Worm (Caenorhabditis elegans) whole organism, mixed stage, embryonic: ENCODE data around the gene ZK1127.3.

Experiments used
- M03D4.4 ChIP-seq: sonication (generic microtip); optimal IDR thresholded peaks from 2 replicates; lab custom pipeline; 2017; ENCODE audit warnings: mild to moderate bottlenecking, missing genetic modification characterization, missing compliant biosample characterization
- bed-3 ChIP-seq: fragments of 200-800 bp; sonication (Bioruptor generic); optimal IDR thresholded peaks from 3 replicates; lab custom pipeline; 2018; ENCODE audit warnings: mild to moderate bottlenecking, missing genetic modification characterization, moderate library complexity, missing compliant biosample characterization
- blmp-1 ChIP-seq: fragments of 150-350 bp; optimal IDR thresholded peaks from 2 replicates; lab custom pipeline; 2014; ENCODE audit warnings: missing biosample characterization, missing genetic modification characterization
- ceh-43 ChIP-seq: fragments of 200-800 bp; sonication (Bioruptor generic); optimal IDR thresholded peaks from 2 replicates; lab custom pipeline; 2018; ENCODE audit warnings: mild to moderate bottlenecking, missing genetic modification characterization, moderate library complexity, missing compliant biosample characterization
- ces-1 ChIP-seq: fragments of 150-350 bp; optimal IDR thresholded peaks from 2 replicates; lab custom pipeline; 2014; ENCODE audit warnings: missing biosample characterization, missing genetic modification reagents, missing genetic modification characterization
- cnd-1 ChIP-seq: fragments of 200-800 bp; sonication (Bioruptor generic); optimal IDR thresholded peaks from 2 replicates; lab custom pipeline; 2018; ENCODE audit warnings: mild to moderate bottlenecking, missing genetic modification characterization, missing compliant biosample characterization
- drap-1 ChIP-seq: fragments of 200-800 bp; sonication (Bioruptor generic); optimal IDR thresholded peaks from 3 replicates; lab custom pipeline; 2018; ENCODE audit warnings: mild to moderate bottlenecking, missing genetic modification characterization, missing compliant biosample characterization
- elt-1 ChIP-seq: sonication (generic microtip); optimal IDR thresholded peaks from 2 replicates; lab custom pipeline; 2017; ENCODE audit warnings: missing genetic modification characterization, mild to moderate bottlenecking, missing compliant biosample characterization, antibody characterized with exemption, moderate library complexity, borderline replicate concordance; ENCODE audit not compliant: insufficient read depth
- elt-3 ChIP-seq: fragments of 150-350 bp; optimal IDR thresholded peaks from 2 replicates; lab custom pipeline; 2014; ENCODE audit warnings: missing biosample characterization, missing genetic modification characterization
- flh-1 ChIP-seq: fragments of 200-800 bp; sonication (Bioruptor generic); optimal IDR thresholded peaks from 2 replicates; lab custom pipeline; 2018; ENCODE audit warnings: mild to moderate bottlenecking, missing genetic modification characterization, moderate library complexity, missing compliant biosample characterization
- ham-2 ChIP-seq: fragments of 200-800 bp; sonication (Bioruptor generic); optimal IDR thresholded peaks from 2 replicates; lab custom pipeline; 2018; ENCODE audit warnings: mild to moderate bottlenecking, missing genetic modification characterization, missing compliant biosample characterization
- hlh-1 ChIP-seq: fragments of 150-350 bp; optimal IDR thresholded peaks from 2 replicates; lab custom pipeline; 2014; ENCODE audit warnings: missing biosample characterization, missing genetic modification reagents, missing genetic modification characterization
- lin-13 ChIP-seq: fragments of 150-350 bp; optimal IDR thresholded peaks from 2 replicates; lab custom pipeline; 2014; ENCODE audit warnings: missing biosample characterization, missing genetic modification characterization
- lin-32 ChIP-seq: fragments of 200-800 bp; sonication (Bioruptor generic); optimal IDR thresholded peaks from 2 replicates; lab custom pipeline; 2018; ENCODE audit warnings: mild to moderate bottlenecking, missing genetic modification characterization, missing compliant biosample characterization
- lsy-2 ChIP-seq: fragments of 150-350 bp; optimal IDR thresholded peaks from 2 replicates; lab custom pipeline; 2014; ENCODE audit warnings: missing biosample characterization, missing genetic modification characterization
- mep-1 ChIP-seq: fragments of 150-350 bp; optimal IDR thresholded peaks from 2 replicates; lab custom pipeline; 2017; ENCODE audit warnings: missing biosample characterization, missing genetic modification reagents, missing genetic modification characterization, inconsistent platforms
- mls-2 ChIP-seq: sonication (generic microtip); optimal IDR thresholded peaks from 2 replicates; lab custom pipeline; 2016; ENCODE audit warnings: mild to moderate bottlenecking, missing genetic modification characterization, moderate library complexity, missing compliant biosample characterization
- nhr-12 ChIP-seq: fragments of 150-350 bp; optimal IDR thresholded peaks from 2 replicates; lab custom pipeline; 2014; ENCODE audit warnings: missing biosample characterization, missing genetic modification characterization
- nhr-2 ChIP-seq: fragments of 150-350 bp; optimal IDR thresholded peaks from 2 replicates; lab custom pipeline; 2014; ENCODE audit warnings: missing biosample characterization, missing genetic modification characterization
- nhr-237 ChIP-seq: fragments of 150-350 bp; optimal IDR thresholded peaks from 2 replicates; lab custom pipeline; 2014; ENCODE audit warnings: missing biosample characterization, missing genetic modification characterization
- nhr-28 ChIP-seq: fragments of 150-350 bp; optimal IDR thresholded peaks from 2 replicates; lab custom pipeline; 2014; ENCODE audit warnings: missing biosample characterization, missing genetic modification characterization
- nhr-76 ChIP-seq: sonication (generic microtip); optimal IDR thresholded peaks from 2 replicates; lab custom pipeline; 2017; ENCODE audit warnings: missing biosample characterization, missing genetic modification characterization
- pha-4 ChIP-seq: fragments of 150-350 bp; optimal IDR thresholded peaks from 2 replicates; lab custom pipeline; 2018; ENCODE audit warnings: missing biosample characterization, missing genetic modification reagents, missing genetic modification characterization
- sem-2 ChIP-seq: fragments of 200-800 bp; sonication (Bioruptor generic); optimal IDR thresholded peaks from 2 replicates; lab custom pipeline; 2018; ENCODE audit warnings: mild to moderate bottlenecking, missing genetic modification characterization, missing compliant biosample characterization
- snpc-4 ChIP-seq: fragments of 150-350 bp; optimal IDR thresholded peaks from 2 replicates; lab custom pipeline; 2014; ENCODE audit warnings: missing biosample characterization, missing genetic modification characterization
- tbx-8 ChIP-seq: fragments of 200-800 bp; sonication (Bioruptor generic); optimal IDR thresholded peaks from 2 replicates; lab custom pipeline; 2018; ENCODE audit warnings: mild to moderate bottlenecking, missing genetic modification characterization, moderate library complexity, missing compliant biosample characterization
- unc-120 ChIP-seq: sonication (generic microtip); optimal IDR thresholded peaks from 2 replicates; lab custom pipeline; 2017; ENCODE audit warnings: missing genetic modification characterization, missing compliant biosample characterization; ENCODE audit not compliant: poor library complexity, severe bottlenecking
- unc-39 ChIP-seq: fragments of 150-350 bp; optimal IDR thresholded peaks from 2 replicates; lab custom pipeline; 2014; ENCODE audit warnings: missing biosample characterization, missing genetic modification characterization
- unc-62 ChIP-seq: fragments of 150-350 bp; optimal IDR thresholded peaks from 2 replicates; lab custom pipeline; 2014; ENCODE audit warnings: missing biosample characterization, missing genetic modification reagents, missing genetic modification characterization
- zip-8 ChIP-seq: fragments of 150-350 bp; optimal IDR thresholded peaks from 2 replicates; lab custom pipeline; 2014; ENCODE audit warnings: missing biosample characterization, missing genetic modification characterization
- ztf-11 ChIP-seq: fragments of 150-350 bp; optimal IDR thresholded peaks from 2 replicates; lab custom pipeline; 2014; ENCODE audit warnings: missing biosample characterization, missing genetic modification characterization

The ZK1127.3 gene

ce11 chrII:7051778-7052177 lies 3.3 kb upstream of the ZK1127.3 start, which contains the start of gene ZK1127.12:
TSS of gene ZK1127.12 (plus strand) at chrII:7052078.
- TF ChIP-seq nhr-28, result no peak
- TF ChIP-seq nhr-12 (tag; lab: Kevin White, UChicago), result no peak
- no peak for TF ChIP-seq blmp-1 (tag; lab: Kevin White, UChicago)
- no peak for TF ChIP-seq ces-1 (GFP tag; lab: Kevin White, UChicago)
- no peak for TF ChIP-seq zip-8 (tag; lab: Kevin White, UChicago)
- TF ChIP-seq cnd-1 (tag; lab: Kevin White, UChicago), result no peak
- TF ChIP-seq nhr-2, result no peak
- no peak for TF ChIP-seq M03D4.4 (tag; lab: Kevin White, UChicago)
- TF ChIP-seq bed-3 (GFP tag; lab: Kevin White, UChicago), result no peak
- no peak for TF ChIP-seq nhr-237 (tag; lab: Kevin White, UChicago)
- no peak for TF ChIP-seq nhr-76
- no peak for TF ChIP-seq elt-3
- TF ChIP-seq mep-1 (tag; lab: Kevin White, UChicago), result no peak

ce11 chrII:7053001-7053400 lies 2.1 kb upstream of the ZK1127.3 start, which contains the start of gene ZK1127.13:
TSS of gene ZK1127.13 (plus strand) at chrII:7053301.
- no peak for TF ChIP-seq unc-39 (tag; lab: Kevin White, UChicago)
- no peak for TF ChIP-seq zip-8 (tag; lab: Kevin White, UChicago)
- TF ChIP-seq elt-3, result no peak
- no peak for TF ChIP-seq drap-1 (GFP tag; lab: Kevin White, UChicago)
- TF ChIP-seq unc-62 (GFP tag; lab: Kevin White, UChicago), result no peak
- TF ChIP-seq ztf-11 (tag; lab: Kevin White, UChicago), result no peak
- TF ChIP-seq sem-2 (GFP tag; lab: Kevin White, UChicago), result no peak
- TF ChIP-seq nhr-2, result no peak
- no peak for TF ChIP-seq cnd-1 (tag; lab: Kevin White, UChicago)
- TF ChIP-seq nhr-12 (tag; lab: Kevin White, UChicago), result no peak
- TF ChIP-seq elt-1 (tag; lab: Kevin White, UChicago), result no peak
- no peak for TF ChIP-seq snpc-4 (tag; lab: Kevin White, UChicago)
- TF ChIP-seq blmp-1 (tag; lab: Kevin White, UChicago), result no peak
- TF ChIP-seq unc-120, result no peak
- TF ChIP-seq nhr-76, result no peak
- TF ChIP-seq ham-2 (GFP tag; lab: Kevin White, UChicago), result no peak
- no peak for TF ChIP-seq hlh-1

- no peak for TF ChIP-seq lin-32
- no peak for TF ChIP-seq nhr-76
- TF ChIP-seq nhr-28, result no peak
- TF ChIP-seq mls-2 (tag; lab: Kevin White, UChicago), result no peak
- TF ChIP-seq lin-13 (tag; lab: Kevin White, UChicago), result no peak
- TF ChIP-seq zip-8 (tag; lab: Kevin White, UChicago), result no peak
- no peak for TF ChIP-seq snpc-4 (tag; lab: Kevin White, UChicago)
- no peak for TF ChIP-seq pha-4 (tag; lab: Kevin White, UChicago)
- no peak for TF ChIP-seq blmp-1 (tag; lab: Kevin White, UChicago)
- TF ChIP-seq hlh-1, result no peak
These were observed 1.4 kb upstream of the ZK1127.3 start, which contains the start of gene ZK1127.4 for ce11 chrII:7053649-7054048. TSS of gene ZK1127.4 (plus strand) at chrII:7053949.

- TF ChIP-seq drap-1 (GFP tag; lab: Kevin White, UChicago) (no peak), snpc-4 (tag; lab: Kevin White, UChicago) (no peak), ceh-43 (GFP tag; lab: Kevin White, UChicago) (no peak), nhr-76 (no peak), lin-32 (no peak), mep-1 (tag; lab: Kevin White, UChicago) (no peak), lsy-2 (no peak), unc-39 (tag; lab: Kevin White, UChicago) (no peak), zip-8 (tag; lab: Kevin White, UChicago) (no peak), blmp-1 (tag; lab: Kevin White, UChicago) (no peak), flh-1 (GFP tag; lab: Kevin White, UChicago) (no peak), elt-3 (no peak), cnd-1 (tag; lab: Kevin White, UChicago) (no peak), tbx-8 (GFP tag; lab: Kevin White, UChicago) (no peak)
These were observed 1.2 kb downstream of the ZK1127.3 start for ce11 chrII:7056328-7056727.

- TF ChIP-seq ceh-43 (GFP tag; lab: Kevin White, UChicago) (no peak), lin-32 (no peak), bed-3 (GFP tag; lab: Kevin White, UChicago) (no peak), cnd-1 (tag; lab: Kevin White, UChicago) (no peak), snpc-4 (tag; lab: Kevin White, UChicago) (no peak), blmp-1 (tag; lab: Kevin White, UChicago) (no peak), mep-1 (tag; lab: Kevin White, UChicago) (no peak), drap-1 (GFP tag; lab: Kevin White, UChicago) (no peak), nhr-237 (tag; lab: Kevin White, UChicago) (no peak), zip-8 (tag; lab: Kevin White, UChicago) (no peak), flh-1 (GFP tag; lab: Kevin White, UChicago) (no peak), hlh-1 (no peak)
These were observed 2.8 kb downstream of the ZK1127.3 start, which contains the start of gene cth-2 for ce11 chrII:7057860-7058259. TSS of gene cth-2 (minus strand) at chrII:7057960.
